Worm (Caenorhabditis elegans) whole organism, mixed stage, embryonic: ENCODE data around the gene mpz-6.

Experiments used
- ces-1 ChIP-seq: fragments of 150-350 bp; optimal IDR thresholded peaks from 2 replicates; lab custom pipeline; 2014; ENCODE audit warnings: missing biosample characterization, missing genetic modification reagents, missing genetic modification characterization
- lin-32 ChIP-seq: fragments of 200-800 bp; sonication (Bioruptor generic); optimal IDR thresholded peaks from 2 replicates; lab custom pipeline; 2018; ENCODE audit warnings: mild to moderate bottlenecking, missing genetic modification characterization, missing compliant biosample characterization
- mab-5 ChIP-seq: fragments of 150-350 bp; optimal IDR thresholded peaks from 2 replicates; lab custom pipeline; 2014; ENCODE audit warnings: missing biosample characterization, missing genetic modification characterization
- nhr-28 ChIP-seq: fragments of 150-350 bp; optimal IDR thresholded peaks from 2 replicates; lab custom pipeline; 2014; ENCODE audit warnings: missing biosample characterization, missing genetic modification characterization
- sem-2 ChIP-seq: fragments of 200-800 bp; sonication (Bioruptor generic); optimal IDR thresholded peaks from 2 replicates; lab custom pipeline; 2018; ENCODE audit warnings: mild to moderate bottlenecking, missing genetic modification characterization, missing compliant biosample characterization
- tbx-8 ChIP-seq: fragments of 200-800 bp; sonication (Bioruptor generic); optimal IDR thresholded peaks from 2 replicates; lab custom pipeline; 2018; ENCODE audit warnings: mild to moderate bottlenecking, missing genetic modification characterization, moderate library complexity, missing compliant biosample characterization
- unc-39 ChIP-seq: fragments of 150-350 bp; optimal IDR thresholded peaks from 2 replicates; lab custom pipeline; 2014; ENCODE audit warnings: missing biosample characterization, missing genetic modification characterization

DNA sequence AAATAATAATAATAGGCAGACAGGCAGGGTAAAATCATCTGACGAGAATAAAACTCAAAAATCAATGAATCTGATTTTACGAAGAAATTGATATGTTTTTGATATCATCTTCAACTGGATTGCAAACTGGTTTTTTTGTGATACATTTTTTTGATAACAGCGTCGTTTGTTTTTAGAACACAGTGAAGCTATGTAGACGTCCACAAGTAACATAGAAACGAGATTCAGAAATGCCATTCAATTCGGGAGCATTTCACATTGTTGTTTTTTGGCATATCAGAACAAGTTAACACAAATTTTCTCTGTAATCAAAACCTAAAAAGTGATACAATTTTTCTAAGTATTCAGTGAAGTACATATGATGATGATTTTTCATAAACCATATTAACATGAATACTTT lies 31.3 kb upstream of the mpz-6 start, which contains the start of gene chil-13:
- TF ChIP-seq mab-5 (tag; lab: Kevin White, UChicago) (no peak), ces-1 (GFP tag; lab: Kevin White, UChicago) (no peak), unc-39 (no peak), sem-2 (no peak), nhr-28 (tag; lab: Kevin White, UChicago) (no peak), tbx-8 (GFP tag; lab: Kevin White, UChicago) (no peak), lin-32 (GFP tag; lab: Kevin White, UChicago) (no peak)
